Worm (Caenorhabditis elegans): ENCODE results near the gene fipr-28.

DNA sequence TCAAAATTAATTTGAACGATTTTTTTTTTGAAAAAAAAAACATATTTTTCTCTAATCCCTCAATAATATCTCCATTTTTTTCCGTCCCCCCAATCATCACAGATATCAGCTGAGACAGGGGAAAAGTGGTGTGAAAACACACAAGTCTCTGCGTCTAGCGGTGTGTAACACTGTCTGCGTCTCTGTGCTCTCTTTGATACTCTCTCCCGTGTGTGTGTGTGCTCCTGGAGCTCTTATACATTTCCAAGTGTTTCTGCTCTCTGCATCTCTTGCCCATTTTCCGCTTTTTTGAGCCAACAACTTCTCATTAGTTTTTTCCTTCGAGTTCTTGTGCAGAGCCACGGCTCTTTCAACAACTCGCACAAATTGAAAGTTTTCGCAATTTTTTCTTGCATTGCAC is 35.8 kb downstream of the fipr-28 start:
- TF ChIP-seq nhr-12 (tag; optimal IDR thresholded peaks at IDR 0.05) (no peak), unc-55 (GFP tag; optimal IDR thresholded peaks at IDR 0.05) (peak; percentile 84), lin-39 (tag; optimal IDR thresholded peaks at IDR 0.05) (no peak), ztf-11 (tag; optimal IDR thresholded peaks at IDR 0.05) (no peak), nhr-77 (tag; optimal IDR thresholded peaks at IDR 0.05) (no peak)

Measured in whole organism, L2 larva.